Worm (Caenorhabditis elegans) whole organism, L1 larva: ENCODE data around the gene zip-3.

Source experiments
- C04F5.9 ChIP-seq: sonication (generic microtip); optimal IDR thresholded peaks from 2 replicates; lab custom pipeline; 2016; ENCODE audit warnings: missing genetic modification characterization, missing compliant biosample characterization
- aly-2 ChIP-seq: fragments of 150-350 bp; optimal IDR thresholded peaks from 2 replicates; lab custom pipeline; 2014; ENCODE audit warnings: missing biosample characterization, missing genetic modification characterization
- dpl-1 ChIP-seq, 3 experiments: fragments of 150-350 bp in 2 of 3; sonication (generic microtip) in 1 of 3; optimal IDR thresholded peaks; 2 replicates each; lab custom pipeline; 2014 to 2017; ENCODE audit warnings: missing biosample characterization in 3 of 3, missing genetic modification characterization in 3 of 3, missing genetic modification reagents in 3 of 3
- elt-2 ChIP-seq: sonication (generic microtip); optimal IDR thresholded peaks from 2 replicates; lab custom pipeline; 2016; ENCODE audit warnings: missing genetic modification characterization, mild to moderate bottlenecking, inconsistent platforms, missing compliant biosample characterization, missing genetic modification reagents
- elt-3 ChIP-seq, 6 experiments: fragments of 150-350 bp in 1 of 6; sonication (generic microtip); optimal IDR thresholded peaks; 2 replicates each; lab custom pipeline; 2017 to 2018; ENCODE audit warnings: missing biosample characterization in 6 of 6, missing genetic modification characterization in 6 of 6, inconsistent platforms in 1 of 6
- lin-35 ChIP-seq, 2 experiments: fragments of 150-350 bp; optimal IDR thresholded peaks; 2 replicates each; lab custom pipeline; 2014; ENCODE audit warnings: missing biosample characterization in 2 of 2, missing genetic modification characterization in 2 of 2, missing genetic modification reagents in 2 of 2
- mep-1 ChIP-seq: fragments of 150-350 bp; optimal IDR thresholded peaks from 2 replicates; lab custom pipeline; 2014; ENCODE audit warnings: missing biosample characterization, missing genetic modification characterization
- nhr-28 ChIP-seq: fragments of 150-350 bp; optimal IDR thresholded peaks from 2 replicates; lab custom pipeline; 2014; ENCODE audit warnings: missing biosample characterization, missing genetic modification characterization
- pqm-1 ChIP-seq: sonication (generic microtip); optimal IDR thresholded peaks from 3 replicates; lab custom pipeline; 2017; ENCODE audit warnings: missing biosample characterization, missing genetic modification characterization
- snpc-4 ChIP-seq: fragments of 150-350 bp; optimal IDR thresholded peaks from 2 replicates; lab custom pipeline; 2014; ENCODE audit warnings: missing biosample characterization, missing genetic modification characterization

DNA sequence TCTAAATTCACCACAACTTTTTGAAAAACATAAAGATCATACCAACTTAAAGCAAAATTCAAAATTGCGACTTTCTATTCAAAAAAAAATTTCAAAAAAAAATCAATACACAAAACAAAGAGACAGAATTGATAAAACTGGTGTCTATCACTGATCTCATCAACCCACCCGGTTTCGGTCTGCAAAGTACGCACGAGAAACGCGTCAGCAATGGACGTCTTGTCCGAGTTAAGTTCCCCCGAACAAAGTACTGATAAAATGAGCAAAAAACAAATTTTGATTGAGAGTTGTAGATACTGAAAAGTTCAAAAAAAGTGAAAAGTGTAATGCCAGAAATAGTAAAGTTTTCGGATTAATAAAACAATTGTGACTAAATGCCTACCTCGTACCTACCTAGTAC lies 1.1 kb upstream of the zip-3 start:
- TF ChIP-seq elt-3 (tag; optimal IDR thresholded peaks at IDR 0.05; lab: Kevin White, UChicago) (no peak), lin-35 (GFP tag; optimal IDR thresholded peaks at IDR 0.05; lab: Kevin White, UChicago) (peak in 1 of 2 experiments; percentile 44), pqm-1 (no peak), dpl-1 (GFP tag; optimal IDR thresholded peaks at IDR 0.05; lab: Kevin White, UChicago) (peak in 1 of 3 experiments; percentile 38), elt-2 (peak; percentile 36), snpc-4 (tag; lab: Kevin White, UChicago) (no peak), aly-2 (tag; lab: Kevin White, UChicago) (no peak), nhr-28 (no peak), C04F5.9 (tag; lab: Kevin White, UChicago) (no peak), mep-1 (tag; lab: Kevin White, UChicago) (no peak)
